Fruit fly (Drosophila melanogaster) whole organism, prepupa: Measurements from ENCODE around the gene CG13096.

Experiments used
- Blimp-1 ChIP-seq: fragments of 200-800 bp; sonication (Bioruptor generic); optimal IDR thresholded peaks from 3 replicates; lab custom pipeline; 2017; ENCODE audit warnings: missing biosample characterization, missing genetic modification characterization, mild to moderate bottlenecking, moderate library complexity, missing genetic modification reagents
- CG10631 ChIP-seq: fragments of 200-800 bp; sonication (Bioruptor generic); optimal IDR thresholded peaks from 2 replicates; lab custom pipeline; 2016; ENCODE audit warnings: missing biosample characterization, missing genetic modification characterization
- CG11762 ChIP-seq: fragments of 200-800 bp; sonication (Bioruptor generic); optimal IDR thresholded peaks from 3 replicates; lab custom pipeline; 2016; ENCODE audit warnings: missing biosample characterization, missing genetic modification characterization; ENCODE audit not compliant: insufficient read depth
- CG11902 ChIP-seq: fragments of 200-800 bp; sonication (Bioruptor generic); optimal IDR thresholded peaks from 3 replicates; lab custom pipeline; 2016; ENCODE audit warnings: missing biosample characterization, missing genetic modification characterization
- CG1621 ChIP-seq: fragments of 200-800 bp; sonication (Bioruptor generic); optimal IDR thresholded peaks from 3 replicates; lab custom pipeline; 2018; ENCODE audit warnings: missing biosample characterization, mild to moderate bottlenecking, missing genetic modification characterization
- CG16779 ChIP-seq: fragments of 200-800 bp; sonication (Bioruptor generic); optimal IDR thresholded peaks from 3 replicates; lab custom pipeline; 2017; ENCODE audit warnings: missing biosample characterization, mild to moderate bottlenecking, missing genetic modification characterization
- CG3032 ChIP-seq: fragments of 200-800 bp; optimal IDR thresholded peaks from 2 replicates; lab custom pipeline; 2019; ENCODE audit warnings: missing biosample characterization, mild to moderate bottlenecking, missing genetic modification characterization, moderate library complexity
- CG31627 ChIP-seq: fragments of 200-800 bp; sonication (Bioruptor generic); optimal IDR thresholded peaks from 3 replicates; lab custom pipeline; 2016; ENCODE audit warnings: missing biosample characterization, missing genetic modification characterization
- CG32006 ChIP-seq: fragments of 200-800 bp; sonication (Bioruptor generic); optimal IDR thresholded peaks from 3 replicates; lab custom pipeline; 2017; ENCODE audit warnings: missing biosample characterization, mild to moderate bottlenecking, missing genetic modification characterization
- CG34406 ChIP-seq: fragments of 200-800 bp; sonication (Bioruptor generic); optimal IDR thresholded peaks from 3 replicates; lab custom pipeline; 2016; ENCODE audit warnings: missing biosample characterization, missing genetic modification characterization
- CG3919 ChIP-seq: fragments of 200-800 bp; sonication (Bioruptor generic); optimal IDR thresholded peaks from 3 replicates; lab custom pipeline; 2016; ENCODE audit warnings: missing biosample characterization, missing genetic modification characterization
- CG6276 ChIP-seq: fragments of 200-800 bp; sonication (Bioruptor generic); optimal IDR thresholded peaks from 2 replicates; lab custom pipeline; 2017; ENCODE audit warnings: missing biosample characterization, mild to moderate bottlenecking, missing genetic modification characterization
- CG6792 ChIP-seq: fragments of 200-800 bp; sonication (Bioruptor generic); optimal IDR thresholded peaks from 3 replicates; lab custom pipeline; 2016; ENCODE audit warnings: missing biosample characterization, missing genetic modification characterization
- CG6808 ChIP-seq: fragments of 200-800 bp; sonication (Bioruptor generic); optimal IDR thresholded peaks from 3 replicates; lab custom pipeline; 2017; ENCODE audit warnings: missing biosample characterization, missing genetic modification characterization, mild to moderate bottlenecking, moderate library complexity, missing genetic modification reagents
- CG7368 ChIP-seq: fragments of 200-800 bp; sonication (Bioruptor generic); optimal IDR thresholded peaks from 3 replicates; lab custom pipeline; 2016; ENCODE audit warnings: missing biosample characterization, missing genetic modification characterization
- CG8319 ChIP-seq: fragments of 200-800 bp; sonication (Bioruptor generic); optimal IDR thresholded peaks from 3 replicates; lab custom pipeline; 2016; ENCODE audit warnings: missing biosample characterization, missing genetic modification characterization
- CG8632 ChIP-seq: fragments of 200-800 bp; sonication (Bioruptor generic); optimal IDR thresholded peaks from 3 replicates; lab custom pipeline; 2016; ENCODE audit warnings: missing biosample characterization, missing genetic modification characterization
- CG9139 ChIP-seq: fragments of 200-800 bp; sonication (Bioruptor generic); optimal IDR thresholded peaks from 3 replicates; lab custom pipeline; 2017; ENCODE audit warnings: missing biosample characterization, mild to moderate bottlenecking, missing genetic modification characterization
- Eip75B ChIP-seq: fragments of 200-800 bp; sonication (Bioruptor generic); optimal IDR thresholded peaks from 3 replicates; lab custom pipeline; 2016; ENCODE audit warnings: missing biosample characterization, missing genetic modification characterization
- Eip78C ChIP-seq: fragments of 200-800 bp; sonication (Bioruptor generic); peaks from one replicate; lab custom pipeline; 2016; ENCODE audit warnings: missing biosample characterization, missing genetic modification characterization
- Eip93F ChIP-seq: fragments of 200-800 bp; sonication (Bioruptor generic); optimal IDR thresholded peaks from 2 replicates; lab custom pipeline; 2016; ENCODE audit warnings: missing biosample characterization, mild to moderate bottlenecking, missing genetic modification characterization
- Ets21C ChIP-seq: fragments of 200-800 bp; sonication (Bioruptor generic); optimal IDR thresholded peaks from 3 replicates; lab custom pipeline; 2016; ENCODE audit warnings: missing biosample characterization, missing genetic modification characterization
- Ets96B ChIP-seq: fragments of 200-800 bp; optimal IDR thresholded peaks from 2 replicates; lab custom pipeline; 2019; ENCODE audit warnings: missing biosample characterization, mild to moderate bottlenecking, missing genetic modification characterization, moderate library complexity
- Hr38 ChIP-seq: sonication (Bioruptor generic); optimal IDR thresholded peaks from 2 replicates; lab custom pipeline; 2016; ENCODE audit warnings: missing biosample characterization, missing genetic modification characterization
- Hr39 ChIP-seq: fragments of 200-800 bp; sonication (Bioruptor generic); optimal IDR thresholded peaks from 2 replicates; lab custom pipeline; 2016; ENCODE audit warnings: missing biosample characterization, missing genetic modification characterization
- Lpt ChIP-seq: fragments of 200-800 bp; sonication (Bioruptor generic); optimal IDR thresholded peaks from 3 replicates; lab custom pipeline; 2016; ENCODE audit warnings: missing biosample characterization, missing genetic modification characterization
- Met ChIP-seq: fragments of 200-800 bp; sonication (Bioruptor generic); optimal IDR thresholded peaks from 3 replicates; lab custom pipeline; 2016; ENCODE audit warnings: missing biosample characterization, missing genetic modification characterization
- OdsH ChIP-seq: fragments of 200-800 bp; sonication (Bioruptor generic); optimal IDR thresholded peaks from 3 replicates; lab custom pipeline; 2016; ENCODE audit warnings: missing biosample characterization, missing genetic modification characterization
- Smox ChIP-seq: fragments of 200-800 bp; sonication (Bioruptor generic); optimal IDR thresholded peaks from 3 replicates; lab custom pipeline; 2016; ENCODE audit warnings: missing biosample characterization, missing genetic modification characterization
- Sox102F ChIP-seq: fragments of 200-800 bp; sonication (Bioruptor generic); optimal IDR thresholded peaks from 2 replicates; lab custom pipeline; 2016; ENCODE audit warnings: missing biosample characterization, mild to moderate bottlenecking, missing genetic modification characterization
- Sox14 ChIP-seq: fragments of 200-800 bp; sonication (Bioruptor generic); optimal IDR thresholded peaks from 3 replicates; lab custom pipeline; 2016; ENCODE audit warnings: missing biosample characterization, missing genetic modification characterization
- achi ChIP-seq: fragments of 200-800 bp; sonication (Bioruptor generic); optimal IDR thresholded peaks from 3 replicates; lab custom pipeline; 2016; ENCODE audit warnings: missing biosample characterization, missing genetic modification characterization
- acj6 ChIP-seq: fragments of 200-800 bp; sonication (Bioruptor generic); optimal IDR thresholded peaks from 3 replicates; lab custom pipeline; 2016; ENCODE audit warnings: missing biosample characterization, missing genetic modification characterization
- cyc ChIP-seq: fragments of 200-800 bp; sonication (Bioruptor generic); optimal IDR thresholded peaks from 3 replicates; lab custom pipeline; 2016; ENCODE audit warnings: missing biosample characterization, missing genetic modification characterization
- dsx ChIP-seq: fragments of 200-800 bp; optimal IDR thresholded peaks from 3 replicates; lab custom pipeline; 2019; ENCODE audit warnings: missing biosample characterization, mild to moderate bottlenecking, missing genetic modification characterization, moderate library complexity; ENCODE audit not compliant: poor library complexity, severe bottlenecking
- esn ChIP-seq: fragments of 200-800 bp; sonication (Bioruptor generic); optimal IDR thresholded peaks from 2 replicates; lab custom pipeline; 2016; ENCODE audit warnings: missing biosample characterization, mild to moderate bottlenecking, missing genetic modification characterization, moderate library complexity
- fd59A ChIP-seq: fragments of 200-800 bp; sonication (Bioruptor generic); optimal IDR thresholded peaks from 2 replicates; lab custom pipeline; 2017; ENCODE audit warnings: missing biosample characterization, mild to moderate bottlenecking, missing genetic modification characterization, missing genetic modification reagents
- fd85E ChIP-seq: fragments of 200-800 bp; sonication (Bioruptor generic); optimal IDR thresholded peaks from 3 replicates; lab custom pipeline; 2016; ENCODE audit warnings: missing biosample characterization, missing genetic modification characterization
- lz ChIP-seq: fragments of 200-800 bp; sonication (Bioruptor generic); optimal IDR thresholded peaks from 3 replicates; lab custom pipeline; 2016; ENCODE audit warnings: missing biosample characterization, missing genetic modification characterization
- pdm3 ChIP-seq: fragments of 200-800 bp; sonication (Bioruptor generic); optimal IDR thresholded peaks from 3 replicates; lab custom pipeline; 2016; ENCODE audit warnings: missing biosample characterization, missing genetic modification characterization
- ss ChIP-seq, 2 experiments: fragments of 200-800 bp; sonication (Bioruptor generic); optimal IDR thresholded peaks; 2 replicates in 1 of 2; 3 replicates in 1 of 2; lab custom pipeline; 2017 to 2018; ENCODE audit warnings: mild to moderate bottlenecking in 2 of 2, missing biosample characterization in 2 of 2, missing genetic modification characterization in 2 of 2, moderate library complexity in 1 of 2
- svp ChIP-seq: fragments of 200-800 bp; sonication (Bioruptor generic); peaks from one replicate; lab custom pipeline; 2016; ENCODE audit warnings: missing biosample characterization, missing genetic modification characterization
- topi ChIP-seq: fragments of 200-800 bp; sonication (Bioruptor generic); optimal IDR thresholded peaks from 3 replicates; lab custom pipeline; 2016; ENCODE audit warnings: missing biosample characterization, missing genetic modification characterization
- vri ChIP-seq: fragments of 200-800 bp; sonication (Bioruptor generic); optimal IDR thresholded peaks from 3 replicates; lab custom pipeline; 2016; ENCODE audit warnings: missing biosample characterization, mild to moderate bottlenecking, missing genetic modification characterization

CG13096 gene

DNA sequence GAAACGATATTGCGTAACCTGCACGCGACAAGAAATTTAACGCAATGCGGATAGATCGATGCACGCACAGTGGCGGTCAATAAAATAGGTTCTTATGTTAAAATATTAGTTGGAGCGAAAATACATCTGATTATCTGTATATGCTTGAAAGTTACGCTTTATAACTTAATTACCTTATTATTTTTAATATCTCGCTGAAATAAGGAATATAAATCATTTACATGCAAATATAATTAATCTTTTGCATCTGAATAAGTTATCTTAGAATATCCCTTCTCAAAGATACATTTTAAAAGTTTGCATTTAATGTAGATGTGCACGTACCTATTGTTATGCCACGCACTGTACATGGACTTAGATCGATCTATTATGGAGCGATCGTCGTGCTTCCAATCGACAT, 40.0 kb downstream of the CG13096 start (continued):
- TF ChIP-seq CG9139 (GFP tag; lab: Kevin White, UChicago): peak; percentile 7
- TF ChIP-seq Eip78C (GFP tag; lab: Kevin White, UChicago): peak; percentile 93
- peak; percentile 51 for TF ChIP-seq CG16779 (tag; lab: Kevin White, UChicago)
- no peak for TF ChIP-seq Eip93F (GFP tag; lab: Kevin White, UChicago)
- TF ChIP-seq fd85E: no peak
- peak; percentile 65 for TF ChIP-seq OdsH (GFP tag; lab: Kevin White, UChicago)
- TF ChIP-seq Hr38 (GFP tag; lab: Kevin White, UChicago): no peak
- peak; percentile 38 for TF ChIP-seq Hr39 (GFP tag; lab: Kevin White, UChicago)
- TF ChIP-seq CG11902 (GFP tag; lab: Kevin White, UChicago): peak; percentile 1
- TF ChIP-seq fd59A: peak; percentile 45
- no peak for TF ChIP-seq Ets21C
- no peak for TF ChIP-seq CG7368
- peak; percentile 53 for TF ChIP-seq CG34406
- peak; percentile 54 to 57 for TF ChIP-seq ss (GFP tag; optimal IDR thresholded peaks at IDR 0.05; lab: Kevin White, UChicago)
- TF ChIP-seq, all 60 proteins: peak for 47

DNA sequence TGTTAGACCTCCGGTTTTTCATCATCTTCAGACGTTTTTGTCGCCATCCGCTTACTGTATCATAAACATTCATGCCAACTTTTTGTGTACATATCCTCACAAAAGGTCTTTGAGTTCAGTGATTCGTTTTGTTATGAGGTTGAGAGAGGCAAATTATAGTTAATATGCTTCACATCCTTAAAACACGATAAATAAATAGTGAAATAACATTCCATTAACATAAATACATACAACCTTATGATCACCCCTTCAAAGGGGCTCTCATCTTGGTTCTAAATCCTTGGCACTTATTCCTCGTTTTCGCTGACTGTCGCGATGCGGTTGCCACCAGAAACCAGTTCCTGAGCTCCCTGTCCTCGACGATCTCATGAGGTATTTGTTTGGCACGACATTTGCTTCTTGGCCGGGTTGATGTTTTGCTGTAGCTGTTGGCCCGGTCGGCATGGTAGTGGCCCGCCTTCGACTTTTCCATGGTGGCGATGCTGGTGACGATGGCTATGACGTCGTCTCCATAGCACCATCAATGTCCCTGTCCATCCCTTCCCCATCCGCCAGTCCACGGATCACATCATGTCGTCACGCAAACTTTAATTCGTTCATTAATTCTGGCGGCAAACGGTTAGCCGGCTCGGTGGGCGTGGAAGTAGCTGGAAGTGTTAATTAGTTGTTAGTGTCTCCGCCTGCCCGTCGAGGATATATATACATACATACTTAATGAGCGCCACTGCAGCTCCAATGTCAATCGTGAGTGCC, 42.6 kb downstream of the CG13096 start:
- TF ChIP-seq Eip75B (peak; percentile 24), lz (GFP tag; lab: Kevin White, UChicago) (peak; percentile 23), Met (peak; percentile 48), svp (GFP tag; lab: Kevin White, UChicago) (peak; percentile 68), Sox14 (GFP tag; lab: Kevin White, UChicago) (peak; percentile 7), fd59A (no peak), topi (GFP tag; lab: Kevin White, UChicago) (peak; percentile 47), dsx (no peak), CG11762 (GFP tag; lab: Kevin White, UChicago) (no peak), Hr39 (GFP tag; lab: Kevin White, UChicago) (peak; percentile 44), CG6792 (GFP tag; lab: Kevin White, UChicago) (peak; percentile 28), OdsH (GFP tag; lab: Kevin White, UChicago) (peak; percentile 32), CG6808 (GFP tag; lab: Kevin White, UChicago) (no peak), Blimp-1 (GFP tag; lab: Kevin White, UChicago) (peak; percentile 1), acj6 (GFP tag; lab: Kevin White, UChicago) (peak; percentile 15), esn (GFP tag; lab: Kevin White, UChicago) (peak; percentile 41), CG8632 (peak; percentile 5), CG6276 (GFP tag; lab: Kevin White, UChicago) (no peak), ss (GFP tag; optimal IDR thresholded peaks at IDR 0.05; lab: Kevin White, UChicago) (peak in 1 of 2 experiments; percentile 94), cyc (peak; percentile 8), CG31627 (GFP tag; lab: Kevin White, UChicago) (peak; percentile 36), CG1621 (tag; lab: Kevin White, UChicago) (no peak), CG3919 (GFP tag; lab: Kevin White, UChicago) (peak; percentile 34), CG32006 (peak; percentile 37), CG10631 (peak; percentile 21), CG8319 (GFP tag; lab: Kevin White, UChicago) (no peak), vri (GFP tag; lab: Kevin White, UChicago) (peak; percentile 14), Lpt (GFP tag; lab: Kevin White, UChicago) (no peak), Ets96B (no peak), Smox (GFP tag; lab: Kevin White, UChicago) (peak; percentile 29), Sox102F (GFP tag; lab: Kevin White, UChicago) (peak; percentile 52), Eip78C (GFP tag; lab: Kevin White, UChicago) (peak; percentile 79), achi (GFP tag; lab: Kevin White, UChicago) (peak; percentile 32), pdm3 (GFP tag; lab: Kevin White, UChicago) (peak; percentile 20), CG3032 (tag; lab: Kevin White, UChicago) (peak; percentile 21)
